Fruit fly (Drosophila melanogaster) whole organism, embryonic: ENCODE measurements around the gene CG17270.

ENCODE experiments used
- Atf6 ChIP-seq: fragments of 200-800 bp; sonication (Bioruptor generic); IDR thresholded peaks from 2 replicates; pipeline ENCODE4 v1.3.6; 2022; ENCODE audit warnings: missing biosample characterization, missing genetic modification characterization
- Awh ChIP-seq: fragments of 200-800 bp; sonication (Bioruptor generic); IDR thresholded peaks from 2 replicates; pipeline ENCODE4, ENCODE4 v1.3.6; 2022; ENCODE audit warnings: missing biosample characterization, missing genetic modification characterization
- Bdp1 ChIP-seq: fragments of 200-800 bp; sonication (Bioruptor generic); optimal IDR thresholded peaks from 3 replicates; lab custom pipeline; 2016; ENCODE audit warnings: missing biosample characterization, missing genetic modification characterization
- CG11695 ChIP-seq: fragments of 200-800 bp; sonication (Bioruptor generic); IDR thresholded peaks from 3 replicates; pipeline ENCODE4 v1.3.6; 2022; ENCODE audit warnings: missing biosample characterization, missing genetic modification characterization
- CG12769 ChIP-seq: fragments of 200-800 bp; sonication (Bioruptor generic); optimal IDR thresholded peaks from 2 replicates; lab custom pipeline; 2019; ENCODE audit warnings: missing biosample characterization, mild to moderate bottlenecking, missing genetic modification characterization, moderate library complexity
- CG17385 ChIP-seq: fragments of 200-800 bp; sonication (Bioruptor generic); optimal IDR thresholded peaks from 3 replicates; lab custom pipeline; 2018; ENCODE audit warnings: missing biosample characterization, mild to moderate bottlenecking, missing genetic modification characterization
- CG32772 ChIP-seq: fragments of 200-800 bp; sonication (Bioruptor generic); IDR thresholded peaks from 2 replicates; pipeline ENCODE4 v1.3.6; 2022; ENCODE audit warnings: missing biosample characterization, missing genetic modification characterization
- CG4424 ChIP-seq: fragments of 200-800 bp; sonication (Bioruptor generic); optimal IDR thresholded peaks from 3 replicates; lab custom pipeline; 2016; ENCODE audit warnings: missing biosample characterization, missing genetic modification characterization
- CG4854 ChIP-seq: fragments of 200-800 bp; sonication (Bioruptor generic); optimal IDR thresholded peaks from 2 replicates; lab custom pipeline; 2016; ENCODE audit warnings: missing biosample characterization, missing genetic modification characterization, inconsistent platforms
- CG6272 ChIP-seq: fragments of 200-800 bp; sonication (Bioruptor generic); IDR thresholded peaks from 2 replicates; pipeline ENCODE4 v1.3.6; 2022; ENCODE audit warnings: missing biosample characterization, missing genetic modification characterization
- CG6765 ChIP-seq: fragments of 200-800 bp; sonication (Bioruptor generic); optimal IDR thresholded peaks from 3 replicates; lab custom pipeline; 2017; ENCODE audit warnings: missing biosample characterization, mild to moderate bottlenecking, missing genetic modification characterization
- CG7745 ChIP-seq: fragments of 200-800 bp; sonication (Bioruptor generic); optimal IDR thresholded peaks from 2 replicates; lab custom pipeline; 2018; ENCODE audit warnings: missing biosample characterization, mild to moderate bottlenecking, missing genetic modification characterization, moderate library complexity
- CG7987 ChIP-seq: fragments of 200-800 bp; sonication (Bioruptor generic); optimal IDR thresholded peaks from 2 replicates; lab custom pipeline; 2018; ENCODE audit warnings: missing biosample characterization, mild to moderate bottlenecking, missing genetic modification characterization, moderate library complexity
- CG8281 ChIP-seq: fragments of 200-800 bp; sonication (Bioruptor generic); optimal IDR thresholded peaks from 2 replicates; lab custom pipeline; 2018; ENCODE audit warnings: missing biosample characterization, mild to moderate bottlenecking, missing genetic modification characterization, moderate library complexity
- CG9437 ChIP-seq: fragments of 200-800 bp; sonication (Bioruptor generic); optimal IDR thresholded peaks from 2 replicates; lab custom pipeline; 2018; ENCODE audit warnings: missing biosample characterization, mild to moderate bottlenecking, missing genetic modification characterization
- CG9609 ChIP-seq: fragments of 200-800 bp; sonication (Bioruptor generic); optimal IDR thresholded peaks from 3 replicates; lab custom pipeline; 2016; ENCODE audit warnings: missing biosample characterization, missing genetic modification characterization
- CG9817 ChIP-seq: fragments of 200-800 bp; sonication (Bioruptor generic); optimal IDR thresholded peaks from 2 replicates; lab custom pipeline; 2018; ENCODE audit warnings: missing biosample characterization, mild to moderate bottlenecking, missing genetic modification characterization, moderate library complexity
- D19A ChIP-seq: fragments of 200-800 bp; optimal IDR thresholded peaks from 3 replicates; lab custom pipeline; 2019; ENCODE audit warnings: missing biosample characterization, mild to moderate bottlenecking, missing genetic modification characterization, moderate library complexity
- Drgx ChIP-seq: fragments of 200-800 bp; sonication (Bioruptor generic); IDR thresholded peaks from 2 replicates; pipeline ENCODE4 v1.3.6; 2022; ENCODE audit warnings: missing biosample characterization, missing genetic modification characterization
- Fer1 ChIP-seq: fragments of 200-800 bp; sonication (Bioruptor generic); optimal IDR thresholded peaks from 2 replicates; lab custom pipeline; 2017; ENCODE audit warnings: missing biosample characterization, mild to moderate bottlenecking, missing genetic modification characterization
- H2.0 ChIP-seq: fragments of 200-800 bp; sonication (Bioruptor generic); IDR thresholded peaks from 2 replicates; pipeline ENCODE4 v1.3.6; 2022; ENCODE audit warnings: missing biosample characterization, missing genetic modification characterization
- HLHmδ ChIP-seq: fragments of 200-800 bp; sonication (Bioruptor generic); optimal IDR thresholded peaks from 2 replicates; lab custom pipeline; 2018; ENCODE audit warnings: missing biosample characterization, mild to moderate bottlenecking, missing genetic modification characterization, moderate library complexity
- Max ChIP-seq: fragments of 200-800 bp; sonication (Bioruptor generic); optimal IDR thresholded peaks from 2 replicates; lab custom pipeline; 2016; ENCODE audit warnings: missing biosample characterization, mild to moderate bottlenecking, missing genetic modification characterization
- Pdp1 ChIP-seq, 2 experiments: fragments of 200-800 bp; sonication (Bioruptor generic); optimal IDR thresholded peaks; 3 replicates each; lab custom pipeline; 2016; ENCODE audit warnings: missing biosample characterization in 2 of 2, missing genetic modification characterization in 2 of 2, mild to moderate bottlenecking in 1 of 2, moderate library complexity in 1 of 2
- Ptx1 ChIP-seq: fragments of 200-800 bp; sonication (Bioruptor generic); IDR thresholded peaks from 2 replicates; pipeline ENCODE4 v1.3.6; 2022; ENCODE audit warnings: missing biosample characterization, missing genetic modification characterization
- Sox102F ChIP-seq: fragments of 200-800 bp; sonication (Bioruptor generic); optimal IDR thresholded peaks from 2 replicates; lab custom pipeline; 2018; ENCODE audit warnings: missing biosample characterization, mild to moderate bottlenecking, missing genetic modification characterization, moderate library complexity
- Spps ChIP-seq: fragments of 200-800 bp; sonication (Bioruptor generic); optimal IDR thresholded peaks from 2 replicates; lab custom pipeline; 2018; ENCODE audit warnings: missing biosample characterization, mild to moderate bottlenecking, missing genetic modification characterization
- Trl ChIP-seq, 3 experiments: fragments of >200 bp in 2 of 3; fragments of 200-800 bp in 1 of 3; sonication (Bioruptor generic) in 1 of 3; optimal IDR thresholded peaks; 2 replicates in 1 of 3; 3 replicates in 2 of 3; lab custom pipeline; 2016 to 2017; ENCODE audit warnings: missing biosample characterization in 1 of 3, missing genetic modification characterization in 1 of 3
- Vsx1 ChIP-seq: fragments of 200-800 bp; sonication (Bioruptor generic); optimal IDR thresholded peaks from 2 replicates; lab custom pipeline; 2017; ENCODE audit warnings: missing biosample characterization, mild to moderate bottlenecking, missing genetic modification characterization, missing genetic modification reagents
- Xrp1 ChIP-seq: fragments of 200-800 bp; sonication (Bioruptor generic); IDR thresholded peaks from 2 replicates; pipeline ENCODE4 v1.3.6; 2022; ENCODE audit warnings: missing biosample characterization, missing genetic modification characterization
- abd-A ChIP-seq: fragments of 200-800 bp; sonication (Bioruptor generic); optimal IDR thresholded peaks from 3 replicates; lab custom pipeline; 2019; ENCODE audit warnings: missing biosample characterization, mild to moderate bottlenecking, missing genetic modification characterization, moderate library complexity
- dmrt11E ChIP-seq: fragments of 200-800 bp; sonication (Bioruptor generic); optimal IDR thresholded peaks from 3 replicates; lab custom pipeline; 2018; ENCODE audit warnings: missing biosample characterization, mild to moderate bottlenecking, missing genetic modification characterization, moderate library complexity
- dmrt99B ChIP-seq: fragments of 200-800 bp; sonication (Bioruptor generic); optimal IDR thresholded peaks from 2 replicates; lab custom pipeline; 2018; ENCODE audit warnings: missing biosample characterization, mild to moderate bottlenecking, missing genetic modification characterization, moderate library complexity
- esg ChIP-seq: fragments of 200-800 bp; sonication (Bioruptor generic); conservative IDR thresholded peaks from 2 replicates; pipeline ENCODE4 v1.3.6; 2022; ENCODE audit warnings: missing biosample characterization, missing genetic modification characterization
- fru ChIP-seq: fragments of >200 bp; optimal IDR thresholded peaks from 2 replicates; lab custom pipeline; 2017
- gce ChIP-seq: fragments of 200-800 bp; sonication (Bioruptor generic); IDR thresholded peaks from 3 replicates; pipeline ENCODE4 v1.3.6; 2022; ENCODE audit warnings: missing biosample characterization, missing genetic modification characterization
- gcm ChIP-seq: fragments of 200-800 bp; sonication (Bioruptor generic); optimal IDR thresholded peaks from 2 replicates; lab custom pipeline; 2019; ENCODE audit warnings: missing biosample characterization, mild to moderate bottlenecking, missing genetic modification characterization, moderate library complexity
- gem ChIP-seq: fragments of 200-800 bp; sonication (Bioruptor generic); optimal IDR thresholded peaks from 2 replicates; lab custom pipeline; 2019; ENCODE audit warnings: missing biosample characterization, mild to moderate bottlenecking, missing genetic modification characterization, moderate library complexity
- gsb-n ChIP-seq: fragments of 200-800 bp; sonication (Bioruptor generic); optimal IDR thresholded peaks from 3 replicates; lab custom pipeline; 2018; ENCODE audit warnings: missing biosample characterization, mild to moderate bottlenecking, missing genetic modification characterization
- ham ChIP-seq: fragments of 200-800 bp; sonication (Bioruptor generic); IDR thresholded peaks from 2 replicates; pipeline ENCODE4 v1.3.6; 2022; ENCODE audit warnings: missing biosample characterization, missing genetic modification characterization
- kay ChIP-seq: fragments of 200-800 bp; sonication (Bioruptor generic); optimal IDR thresholded peaks from 2 replicates; lab custom pipeline; 2016; ENCODE audit warnings: missing biosample characterization, missing genetic modification characterization
- pan ChIP-seq, 4 experiments: fragments of >200 bp in 3 of 4; fragments of 200-800 bp in 1 of 4; sonication (Bioruptor generic) in 1 of 4; optimal IDR thresholded peaks in 3 of 4; IDR thresholded peaks in 1 of 4; 2 replicates each; pipeline versions ENCODE4 v1.3.6 to Lab custom; 2017 to 2022; ENCODE audit warnings: missing biosample characterization in 2 of 4, missing genetic modification characterization in 2 of 4, mixed read lengths in 1 of 4
- pho ChIP-seq: fragments of 200-800 bp; sonication (Bioruptor generic); optimal IDR thresholded peaks from 2 replicates; lab custom pipeline; 2016; ENCODE audit warnings: missing biosample characterization, missing genetic modification characterization
- row ChIP-seq: fragments of 200-800 bp; sonication (Bioruptor generic); IDR thresholded peaks from 3 replicates; pipeline ENCODE4 v1.3.6; 2022; ENCODE audit warnings: missing biosample characterization, missing genetic modification characterization
- run ChIP-seq: fragments of 200-800 bp; sonication (Bioruptor generic); optimal IDR thresholded peaks from 3 replicates; lab custom pipeline; 2018; ENCODE audit warnings: missing biosample characterization, mild to moderate bottlenecking, missing genetic modification characterization
- sens ChIP-seq: fragments of 200-800 bp; sonication (Bioruptor generic); peaks from one replicate; lab custom pipeline; 2016; ENCODE audit warnings: missing biosample characterization, missing genetic modification characterization
- seq ChIP-seq: fragments of 200-800 bp; sonication (Bioruptor generic); IDR thresholded peaks from 2 replicates; pipeline ENCODE4 v1.3.6; 2022; ENCODE audit warnings: missing biosample characterization, missing genetic modification characterization
- sug ChIP-seq: fragments of 200-800 bp; optimal IDR thresholded peaks from 2 replicates; lab custom pipeline; 2019; ENCODE audit warnings: missing biosample characterization, mild to moderate bottlenecking, missing genetic modification characterization, moderate library complexity
- tup ChIP-seq: fragments of 200-800 bp; sonication (Bioruptor generic); optimal IDR thresholded peaks from 2 replicates; lab custom pipeline; 2016; ENCODE audit warnings: missing biosample characterization, mild to moderate bottlenecking, missing genetic modification characterization, moderate library complexity

The CG17270 gene

dm6 chr3R:20835531-20835930 lies 16.8 kb upstream of the CG17270 start:
- 0 out of 2 replicates have a peak, but pooled peaks have one; percentile 12 for TF ChIP-seq Awh (GFP tag; lab: Robert Waterston, UW)
- peak; percentile 27 for TF ChIP-seq sens
- no peak for TF ChIP-seq Bdp1
- 0 out of 2 replicates have a peak, but pooled peaks have one; percentile 8 for TF ChIP-seq Drgx
- TF ChIP-seq CG6765 (GFP tag; lab: Kevin White, UChicago), result no peak
- TF ChIP-seq gsb-n, result no peak
- TF ChIP-seq row (GFP tag; lab: Robert Waterston, UW), result 0 out of 3 replicates have a peak, but pooled peaks have one; percentile 11
- peak; percentile 11; the same call in 1 of the 3 replicates for TF ChIP-seq CG11695 (GFP tag; lab: Robert Waterston, UW)
- TF ChIP-seq, all 482 proteins: peak for 5

- TF ChIP-seq H2.0 (GFP tag; lab: Robert Waterston, UW), result no peak
- no peak for TF ChIP-seq esg
- peak; percentile 64; the same call in 1 of the 3 replicates for TF ChIP-seq gce (GFP tag; lab: Robert Waterston, UW)
- TF ChIP-seq Sox102F (GFP tag; lab: Kevin White, UChicago), result peak; percentile 53
- TF ChIP-seq gcm, result no peak
- peak; percentile 36 for TF ChIP-seq CG9817 (tag; lab: Kevin White, UChicago)
- TF ChIP-seq CG8281, result peak; percentile 36
- TF ChIP-seq CG7745 (tag; lab: Kevin White, UChicago), result no peak
- no peak for TF ChIP-seq Trl (optimal IDR thresholded peaks at IDR 0.05; lab: Kevin White, UChicago)
- TF ChIP-seq Trl (GFP tag; optimal IDR thresholded peaks at IDR 0.05; lab: Kevin White, UChicago), result no peak
- no peak for TF ChIP-seq CG4854
- TF ChIP-seq abd-A, result no peak
- peak; percentile 44; the same call in 1 of the 2 replicates for TF ChIP-seq seq (GFP tag; lab: Robert Waterston, UW)
- peak; percentile 36 for TF ChIP-seq dmrt99B (tag; lab: Kevin White, UChicago)
- TF ChIP-seq CG17385 (GFP tag; lab: Kevin White, UChicago), result peak; percentile 38
- peak; percentile 47; the same call in 1 of the 2 replicates for TF ChIP-seq Xrp1 (GFP tag; lab: Robert Waterston, UW)
- no peak for TF ChIP-seq HLHmδ (GFP tag; lab: Kevin White, UChicago)
- TF ChIP-seq Vsx1 (GFP tag; lab: Kevin White, UChicago), result peak; percentile 50
- peak; percentile 26 for TF ChIP-seq CG4424 (GFP tag; lab: Kevin White, UChicago)
- peak; percentile 46 for TF ChIP-seq gem
- peak; percentile 8 for TF ChIP-seq Max
- peak; percentile 11 to 68 for TF ChIP-seq Pdp1 (GFP tag; optimal IDR thresholded peaks at IDR 0.05; lab: Kevin White, UChicago)
- TF ChIP-seq fru (lab: Kevin White, UChicago), result no peak
- TF ChIP-seq Spps (tag; lab: Kevin White, UChicago), result no peak
- TF ChIP-seq D19A (tag; lab: Kevin White, UChicago), result no peak
- TF ChIP-seq Fer1 (GFP tag; lab: Kevin White, UChicago), result peak; percentile 59
- TF ChIP-seq CG12769, result peak; percentile 83
- TF ChIP-seq CG9609, result no peak
- no peak for TF ChIP-seq Ptx1 (GFP tag; lab: Robert Waterston, UW)
- no peak for TF ChIP-seq CG9437 (GFP tag; lab: Kevin White, UChicago)
- TF ChIP-seq CG6272, result no peak
- TF ChIP-seq CG32772, result no peak
- peak; percentile 61 for TF ChIP-seq Atf6 (GFP tag; lab: Robert Waterston, UW)
- no peak for TF ChIP-seq tup
- TF ChIP-seq run, result no peak
- peak; percentile 4 for TF ChIP-seq sug (tag; lab: Kevin White, UChicago)
- TF ChIP-seq dmrt11E (tag; lab: Kevin White, UChicago), result no peak
- TF ChIP-seq pan (optimal IDR thresholded peaks at IDR 0.05; lab: Kevin White, UChicago), result no peak
- TF ChIP-seq pan (GFP tag; optimal IDR thresholded peaks at IDR 0.05 in 1 of 2, IDR thresholded peaks at IDR 0.05 in 1 of 2), result no peak
- TF ChIP-seq kay (GFP tag; lab: Kevin White, UChicago), result no peak
- TF ChIP-seq pho (GFP tag; lab: Kevin White, UChicago), result no peak
- no peak for TF ChIP-seq ham (GFP tag; lab: Robert Waterston, UW)
- peak; percentile 75 for TF ChIP-seq CG7987 (GFP tag; lab: Kevin White, UChicago)
These were observed 16.0 kb upstream of the CG17270 start for dm6 chr3R:20834770-20835183.
